Fruit fly (Drosophila melanogaster): ENCODE data around the gene GstT3.

The GstT3 gene

dm6 chrX:20495117-20495516, 27.9 kb downstream of the GstT3 start:
- TF ChIP-seq Eip78C (GFP tag) (peak; percentile 7), Hr4 (GFP tag; optimal IDR thresholded peaks at IDR 0.05) (no peak), CG31627 (GFP tag; optimal IDR thresholded peaks at IDR 0.05) (no peak), CG11294 (GFP tag; IDR thresholded peaks at IDR 0.05) (no peak), svp (GFP tag) (peak; percentile 96), CG8119 (GFP tag; IDR thresholded peaks at IDR 0.05) (no peak), CG4318 (GFP tag; optimal IDR thresholded peaks at IDR 0.05) (no peak), vri (GFP tag; optimal IDR thresholded peaks at IDR 0.05) (peak; percentile 5), achi (GFP tag; optimal IDR thresholded peaks at IDR 0.05) (no peak), spab (GFP tag; optimal IDR thresholded peaks at IDR 0.05) (no peak), Lpt (GFP tag; optimal IDR thresholded peaks at IDR 0.05) (no peak)

DNA sequence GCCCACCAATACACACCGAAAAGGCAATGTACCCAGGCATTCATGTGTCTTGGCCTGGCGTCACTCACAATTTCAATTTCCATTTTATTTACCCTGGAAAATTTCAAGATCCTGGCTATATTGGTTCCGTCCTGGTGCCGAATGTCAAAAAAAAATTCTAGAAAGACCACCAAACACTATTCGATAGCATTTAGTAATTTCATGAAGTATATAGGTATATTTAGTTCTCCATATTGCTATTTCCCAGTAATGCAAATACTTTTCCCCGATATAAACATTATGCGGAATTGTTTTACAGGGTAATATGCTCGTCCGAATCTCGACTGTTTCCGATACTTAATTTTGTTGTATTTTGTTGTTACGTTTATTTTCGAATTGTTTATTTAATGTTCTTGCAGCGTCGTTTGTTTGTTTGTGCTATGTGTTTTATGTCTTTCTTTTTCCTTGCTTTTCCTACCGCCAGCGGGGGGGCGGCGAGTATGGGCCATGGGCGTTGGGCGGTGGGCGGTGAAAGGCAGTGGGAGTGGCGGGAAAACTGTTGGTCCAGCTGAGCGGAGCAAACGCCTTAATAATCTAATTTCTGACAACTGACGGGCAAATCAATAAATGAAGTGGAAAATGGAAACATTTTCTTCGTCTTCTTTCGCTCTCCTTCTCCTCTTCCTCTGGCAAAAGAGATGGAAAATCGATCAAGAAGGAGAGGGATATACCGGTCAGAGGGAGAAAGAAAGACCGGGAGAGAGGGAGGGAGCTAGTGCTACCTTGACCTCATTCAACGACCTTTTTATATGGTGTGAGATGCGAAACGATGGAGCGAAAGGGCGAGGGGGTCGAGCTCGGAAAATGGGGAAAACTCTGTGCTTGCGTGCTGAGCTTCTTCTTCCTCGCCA, 28.8 kb downstream of the GstT3 start:
- TF ChIP-seq Ets96B (tag; optimal IDR thresholded peaks at IDR 0.05) (peak; percentile 7), CG16779 (tag; optimal IDR thresholded peaks at IDR 0.05) (no peak), CG15336 (GFP tag; IDR thresholded peaks at IDR 0.05) (peak; percentile 80), OdsH (GFP tag; optimal IDR thresholded peaks at IDR 0.05) (peak; percentile 53), CG6808 (GFP tag; optimal IDR thresholded peaks at IDR 0.05) (no peak), topi (GFP tag; optimal IDR thresholded peaks at IDR 0.05) (peak; percentile 66), CG8632 (GFP tag; optimal IDR thresholded peaks at IDR 0.05) (peak; percentile 31), CG11294 (GFP tag; IDR thresholded peaks at IDR 0.05) (peak; percentile 43; the same call in 1 of the 2 replicates), CG32006 (GFP tag; optimal IDR thresholded peaks at IDR 0.05) (peak; percentile 67), Ets21C (GFP tag; optimal IDR thresholded peaks at IDR 0.05) (peak; percentile 44), Blimp-1 (GFP tag; optimal IDR thresholded peaks at IDR 0.05) (no peak), CG6792 (GFP tag; optimal IDR thresholded peaks at IDR 0.05) (peak; percentile 46), CG4318 (GFP tag; optimal IDR thresholded peaks at IDR 0.05) (peak; percentile 5), CG6163 (GFP tag; IDR thresholded peaks at IDR 0.05) (peak; percentile 53; the same call in 1 of the 3 replicates), CG10631 (GFP tag; optimal IDR thresholded peaks at IDR 0.05) (peak; percentile 25), Gug (GFP tag; IDR thresholded peaks at IDR 0.05) (no peak), CG11902 (GFP tag; optimal IDR thresholded peaks at IDR 0.05) (peak; percentile 24), CG31627 (GFP tag; optimal IDR thresholded peaks at IDR 0.05) (peak; percentile 68), Lpt (GFP tag; optimal IDR thresholded peaks at IDR 0.05) (peak; percentile 49), Met (GFP tag; optimal IDR thresholded peaks at IDR 0.05) (peak; percentile 72), Eip75B (GFP tag; optimal IDR thresholded peaks at IDR 0.05) (peak; percentile 61), CG8319 (GFP tag; optimal IDR thresholded peaks at IDR 0.05) (no peak), Hr39 (GFP tag; optimal IDR thresholded peaks at IDR 0.05) (peak; percentile 73), dsx (GFP tag; optimal IDR thresholded peaks at IDR 0.05; ENCODE audit: poor library complexity, severe bottlenecking) (peak; percentile 14), fd85E (GFP tag; optimal IDR thresholded peaks at IDR 0.05) (no peak), Sox15 (GFP tag; optimal IDR thresholded peaks at IDR 0.05) (peak; percentile 20), vri (GFP tag; optimal IDR thresholded peaks at IDR 0.05) (peak; percentile 12), Sox102F (GFP tag; optimal IDR thresholded peaks at IDR 0.05) (peak; percentile 65), CG3032 (tag; optimal IDR thresholded peaks at IDR 0.05) (peak; percentile 18), Eip78C (GFP tag) (peak; percentile 85), Hr38 (GFP tag; optimal IDR thresholded peaks at IDR 0.05) (no peak), eg (GFP tag; IDR thresholded peaks at IDR 0.05) (peak; percentile 60; the same call in 2 of the 3 replicates), dac (GFP tag; optimal IDR thresholded peaks at IDR 0.05) (peak; percentile 32), CG6854 (GFP tag; optimal IDR thresholded peaks at IDR 0.05) (no peak), fkh (GFP tag; optimal IDR thresholded peaks at IDR 0.05) (peak; percentile 49), Sox14 (GFP tag; optimal IDR thresholded peaks at IDR 0.05) (peak; percentile 46), cyc (GFP tag; optimal IDR thresholded peaks at IDR 0.05) (peak; percentile 68), CG11762 (GFP tag; optimal IDR thresholded peaks at IDR 0.05; ENCODE audit: insufficient read depth) (peak; percentile 24), fd59A (GFP tag; optimal IDR thresholded peaks at IDR 0.05) (no peak), Eip93F (GFP tag; optimal IDR thresholded peaks at IDR 0.05) (no peak), svp (GFP tag) (peak; percentile 81), CG6276 (GFP tag; optimal IDR thresholded peaks at IDR 0.05) (peak; percentile 9), CG8119 (GFP tag; IDR thresholded peaks at IDR 0.05) (peak; percentile 59), CG7368 (GFP tag; optimal IDR thresholded peaks at IDR 0.05) (peak; percentile 53), achi (GFP tag; optimal IDR thresholded peaks at IDR 0.05) (peak; percentile 49)
